Fruit fly (Drosophila melanogaster): ENCODE results near the gene CG3108.

The CG3108 gene

dm6 chrX:5737157-5737556, 44.3 kb downstream of the CG3108 start (continued):
- TF ChIP-seq vri (GFP tag; optimal IDR thresholded peaks at IDR 0.05) (no peak), eg (GFP tag; IDR thresholded peaks at IDR 0.05) (peak; percentile 78), CG10631 (GFP tag; optimal IDR thresholded peaks at IDR 0.05) (peak; percentile 29), Ets21C (GFP tag; optimal IDR thresholded peaks at IDR 0.05) (no peak), acj6 (GFP tag; optimal IDR thresholded peaks at IDR 0.05) (peak; percentile 11), CG34406 (GFP tag; optimal IDR thresholded peaks at IDR 0.05) (no peak), CG6792 (GFP tag; optimal IDR thresholded peaks at IDR 0.05) (peak; percentile 33), CG6163 (GFP tag; IDR thresholded peaks at IDR 0.05) (peak; percentile 66), dsx (GFP tag; optimal IDR thresholded peaks at IDR 0.05; ENCODE audit: poor library complexity, severe bottlenecking) (no peak), net (GFP tag; optimal IDR thresholded peaks at IDR 0.05) (peak; percentile 29), achi (GFP tag; optimal IDR thresholded peaks at IDR 0.05) (peak; percentile 17), ss (GFP tag; optimal IDR thresholded peaks at IDR 0.05) (no peak), Sox14 (GFP tag; optimal IDR thresholded peaks at IDR 0.05) (peak; percentile 2), Eip75B (GFP tag; optimal IDR thresholded peaks at IDR 0.05) (peak; percentile 1)

- peak; percentile 90 for TF ChIP-seq CG8632 (GFP tag; optimal IDR thresholded peaks at IDR 0.05)
- peak; percentile 72 for TF ChIP-seq CG11902 (GFP tag; optimal IDR thresholded peaks at IDR 0.05)
- peak; percentile 92 for TF ChIP-seq Sox14 (GFP tag; optimal IDR thresholded peaks at IDR 0.05)
- TF ChIP-seq CG10669 (GFP tag; optimal IDR thresholded peaks at IDR 0.05), result peak; percentile 83
- peak; percentile 97 for TF ChIP-seq svp (GFP tag)
- TF ChIP-seq CG6163 (GFP tag; IDR thresholded peaks at IDR 0.05), result peak; percentile 95
- TF ChIP-seq Hr39 (GFP tag; optimal IDR thresholded peaks at IDR 0.05), result peak; percentile 93
- peak; percentile 85 for TF ChIP-seq CG3032 (tag; optimal IDR thresholded peaks at IDR 0.05)
- TF ChIP-seq CG4318 (GFP tag; optimal IDR thresholded peaks at IDR 0.05), result peak; percentile 71
- TF ChIP-seq Sox15 (GFP tag; optimal IDR thresholded peaks at IDR 0.05), result peak; percentile 91
- peak; percentile 88 for TF ChIP-seq CG8119 (GFP tag; IDR thresholded peaks at IDR 0.05)
- peak; percentile 67 for TF ChIP-seq dac (GFP tag; optimal IDR thresholded peaks at IDR 0.05)
- peak; percentile 94 for TF ChIP-seq OdsH (GFP tag; optimal IDR thresholded peaks at IDR 0.05)
- TF ChIP-seq CG9139 (GFP tag; optimal IDR thresholded peaks at IDR 0.05), result peak; percentile 51
- TF ChIP-seq CG6808 (GFP tag; optimal IDR thresholded peaks at IDR 0.05), result peak; percentile 73
- TF ChIP-seq Met (GFP tag; optimal IDR thresholded peaks at IDR 0.05), result peak; percentile 95
- TF ChIP-seq Smox (GFP tag; optimal IDR thresholded peaks at IDR 0.05), result peak; percentile 92
- TF ChIP-seq CG7368 (GFP tag; optimal IDR thresholded peaks at IDR 0.05), result peak; percentile 81
- peak; percentile 95 for TF ChIP-seq esn (GFP tag; optimal IDR thresholded peaks at IDR 0.05)
- TF ChIP-seq dsx (GFP tag; optimal IDR thresholded peaks at IDR 0.05; ENCODE audit: poor library complexity, severe bottlenecking), result peak; percentile 88
- peak; percentile 49 for TF ChIP-seq vri (GFP tag; optimal IDR thresholded peaks at IDR 0.05)
- TF ChIP-seq CG3919 (GFP tag; optimal IDR thresholded peaks at IDR 0.05), result peak; percentile 84
- peak; percentile 92 for TF ChIP-seq Hr4 (GFP tag; optimal IDR thresholded peaks at IDR 0.05)
- TF ChIP-seq CG10631 (GFP tag; optimal IDR thresholded peaks at IDR 0.05), result peak; percentile 91
- no peak for TF ChIP-seq CG6854 (GFP tag; optimal IDR thresholded peaks at IDR 0.05)
- peak; percentile 90 for TF ChIP-seq net (GFP tag; optimal IDR thresholded peaks at IDR 0.05)
- TF ChIP-seq Hr38 (GFP tag; optimal IDR thresholded peaks at IDR 0.05), result no peak
- peak; percentile 89 for TF ChIP-seq topi (GFP tag; optimal IDR thresholded peaks at IDR 0.05)
- TF ChIP-seq CG6276 (GFP tag; optimal IDR thresholded peaks at IDR 0.05), result peak; percentile 83
- peak; percentile 94 for TF ChIP-seq CG6792 (GFP tag; optimal IDR thresholded peaks at IDR 0.05)
- peak; percentile 65 for TF ChIP-seq CG8319 (GFP tag; optimal IDR thresholded peaks at IDR 0.05)
- TF ChIP-seq CG16779 (tag; optimal IDR thresholded peaks at IDR 0.05), result peak; percentile 71
- peak; percentile 89 for TF ChIP-seq Gug (GFP tag; IDR thresholded peaks at IDR 0.05)
- peak; percentile 94 for TF ChIP-seq lz (GFP tag; optimal IDR thresholded peaks at IDR 0.05)
- TF ChIP-seq eg (GFP tag; IDR thresholded peaks at IDR 0.05), result peak; percentile 93
- TF ChIP-seq cyc (GFP tag; optimal IDR thresholded peaks at IDR 0.05), result peak; percentile 79
- peak; percentile 94 for TF ChIP-seq acj6 (GFP tag; optimal IDR thresholded peaks at IDR 0.05)
- peak; percentile 89 for TF ChIP-seq CG15336 (GFP tag; IDR thresholded peaks at IDR 0.05)
- peak; percentile 78 for TF ChIP-seq Lpt (GFP tag; optimal IDR thresholded peaks at IDR 0.05)
- TF ChIP-seq CG31627 (GFP tag; optimal IDR thresholded peaks at IDR 0.05), result peak; percentile 94
- peak; percentile 81 for TF ChIP-seq Ets96B (tag; optimal IDR thresholded peaks at IDR 0.05)
- TF ChIP-seq CG34406 (GFP tag; optimal IDR thresholded peaks at IDR 0.05), result peak; percentile 95
- peak; percentile 98 for TF ChIP-seq Eip78C (GFP tag)
- peak; percentile 80 to 82 for TF ChIP-seq salr (GFP tag; optimal IDR thresholded peaks at IDR 0.05)
Observed at dm6 chrX:5735268-5735941, 46.0 kb downstream of the CG3108 start.
